Worm (Caenorhabditis elegans) whole organism, early embryonic: ENCODE data around the gene lron-5.

Source experiments
- B0310.2 ChIP-seq: sonication (generic microtip); optimal IDR thresholded peaks from 2 replicates; lab custom pipeline; 2016; ENCODE audit warnings: mild to moderate bottlenecking, missing genetic modification characterization, missing compliant biosample characterization
- F13C5.2 ChIP-seq: sonication (generic microtip); optimal IDR thresholded peaks from 2 replicates; lab custom pipeline; 2017; ENCODE audit warnings: mild to moderate bottlenecking, missing genetic modification characterization, inconsistent platforms, missing compliant biosample characterization
- aly-1 ChIP-seq: sonication (generic microtip); optimal IDR thresholded peaks from 2 replicates; lab custom pipeline; 2016; ENCODE audit warnings: missing genetic modification characterization, missing compliant biosample characterization
- ama-1 ChIP-seq: fragments of 150-350 bp; optimal IDR thresholded peaks from 2 replicates; lab custom pipeline; 2014
- ceh-13 ChIP-seq: fragments of 200-800 bp; sonication (Bioruptor generic); optimal IDR thresholded peaks from 2 replicates; lab custom pipeline; 2018; ENCODE audit warnings: mild to moderate bottlenecking, missing genetic modification characterization, missing compliant biosample characterization
- ceh-36 ChIP-seq: sonication (generic microtip); optimal IDR thresholded peaks from 2 replicates; lab custom pipeline; 2016; ENCODE audit warnings: missing genetic modification characterization, inconsistent platforms, missing compliant biosample characterization
- ets-7 ChIP-seq: sonication (generic microtip); optimal IDR thresholded peaks from 2 replicates; lab custom pipeline; 2016; ENCODE audit warnings: missing genotype, missing genetic modification characterization, missing compliant biosample characterization
- flt-1 ChIP-seq: fragments of 200-800 bp; sonication (Bioruptor generic); IDR thresholded peaks from 2 replicates; pipeline ENCODE4 v1.3.6; 2022; ENCODE audit warnings: missing genetic modification characterization, missing compliant biosample characterization
- hmbx-1 ChIP-seq: sonication (generic microtip); optimal IDR thresholded peaks from 2 replicates; lab custom pipeline; 2016; ENCODE audit warnings: mild to moderate bottlenecking, missing genetic modification characterization, missing compliant biosample characterization
- hmg-4 ChIP-seq: fragments of 200-800 bp; sonication (Bioruptor generic); optimal IDR thresholded peaks from 2 replicates; lab custom pipeline; 2018; ENCODE audit warnings: mild to moderate bottlenecking, missing genetic modification characterization, missing compliant biosample characterization
- hnd-1 ChIP-seq: sonication (generic microtip); optimal IDR thresholded peaks from 2 replicates; lab custom pipeline; 2016; ENCODE audit warnings: missing genetic modification characterization, missing compliant biosample characterization
- pes-1 ChIP-seq: fragments of 200-800 bp; sonication (Bioruptor generic); IDR thresholded peaks from 2 replicates; pipeline ENCODE4 v1.3.6; 2022; ENCODE audit warnings: missing genetic modification reagents, missing genetic modification characterization, missing compliant biosample characterization
- scrt-1 ChIP-seq: fragments of 200-800 bp; sonication (Bioruptor generic); IDR thresholded peaks from 2 replicates; pipeline ENCODE4 v1.3.6; 2022; ENCODE audit warnings: missing genetic modification characterization, missing compliant biosample characterization
- sea-1 ChIP-seq: fragments of 200-800 bp; sonication (Bioruptor generic); conservative IDR thresholded peaks from 2 replicates; pipeline ENCODE4 v1.3.6; 2022; ENCODE audit warnings: missing genetic modification characterization, missing compliant biosample characterization
- tbx-11 ChIP-seq: fragments of 200-800 bp; sonication (Bioruptor generic); IDR thresholded peaks from 2 replicates; pipeline ENCODE4 v1.3.6; 2022; ENCODE audit warnings: missing genetic modification characterization, missing compliant biosample characterization
- tbx-37 ChIP-seq: fragments of 200-800 bp; sonication (Bioruptor generic); conservative IDR thresholded peaks from 2 replicates; pipeline ENCODE4 v1.3.6; 2022; ENCODE audit warnings: missing genetic modification reagents, missing genetic modification characterization, missing compliant biosample characterization
- tra-4 ChIP-seq: sonication (generic microtip); optimal IDR thresholded peaks from 2 replicates; lab custom pipeline; 2017; ENCODE audit warnings: missing genetic modification characterization, missing compliant biosample characterization

The lron-5 gene

ce11 chrIII:4622375-4623130 lies at the start of gene lron-5:
TSS of gene lron-5 (plus strand) at chrIII:4623029.
- TF ChIP-seq F13C5.2 (tag; lab: Kevin White, UChicago) (no peak), ama-1 (lab: Kevin White, UChicago) (no peak), pes-1 (GFP tag; lab: Robert Waterston, UW) (no peak), B0310.2 (tag; lab: Kevin White, UChicago) (no peak), tra-4 (tag; lab: Kevin White, UChicago) (no peak), tbx-11 (GFP tag; lab: Robert Waterston, UW) (no peak), hnd-1 (tag; lab: Kevin White, UChicago) (no peak), tbx-37 (GFP tag; lab: Robert Waterston, UW) (no peak), flt-1 (no peak), ets-7 (tag; lab: Kevin White, UChicago) (no peak), ceh-13 (no peak), sea-1 (no peak)

ce11 chrIII:4578385-4578903 lies 44.4 kb upstream of the lron-5 start, which contains the start of the genes sel-5 and wdr-48:
TSS of gene sel-5 (minus strand) at chrIII:4578437.
TSS of gene wdr-48 (plus strand) at chrIII:4578853.
- TF ChIP-seq pes-1 (GFP tag; lab: Robert Waterston, UW) (no peak), flt-1 (0 out of 2 replicates have a peak, but pooled peaks have one; percentile 16), hmg-4 (GFP tag; lab: Kevin White, UChicago) (no peak), ets-7 (tag; lab: Kevin White, UChicago) (no peak), B0310.2 (tag; lab: Kevin White, UChicago) (no peak)

- TF ChIP-seq tra-4 (tag; lab: Kevin White, UChicago) = no peak
- no peak for TF ChIP-seq pes-1 (GFP tag; lab: Robert Waterston, UW)
- no peak for TF ChIP-seq sea-1
- no peak for TF ChIP-seq ceh-36 (tag; lab: Kevin White, UChicago)
- TF ChIP-seq scrt-1 (GFP tag; lab: Robert Waterston, UW) = no peak
- no peak for TF ChIP-seq flt-1
- TF ChIP-seq tbx-11 (GFP tag; lab: Robert Waterston, UW) = no peak
- TF ChIP-seq tbx-37 (GFP tag; lab: Robert Waterston, UW) = no peak
- TF ChIP-seq ceh-13 = no peak
- no peak for TF ChIP-seq F13C5.2 (tag; lab: Kevin White, UChicago)
- no peak for TF ChIP-seq B0310.2 (tag; lab: Kevin White, UChicago)
- TF ChIP-seq ama-1 (lab: Kevin White, UChicago) = no peak
- TF ChIP-seq hmbx-1 (tag; lab: Kevin White, UChicago) = no peak
Observed at ce11 chrIII:4581495-4581894, 41.3 kb upstream of the lron-5 start, which contains the start of gene F35G12.12. TSS of gene F35G12.12 (plus strand) at chrIII:4581795.

- TF ChIP-seq ceh-36 (tag; lab: Kevin White, UChicago) = no peak
- no peak for TF ChIP-seq ceh-13
- no peak for TF ChIP-seq tbx-37 (GFP tag; lab: Robert Waterston, UW)
- no peak for TF ChIP-seq ama-1 (lab: Kevin White, UChicago)
- no peak for TF ChIP-seq pes-1 (GFP tag; lab: Robert Waterston, UW)
- TF ChIP-seq hnd-1 (tag; lab: Kevin White, UChicago) = no peak
- TF ChIP-seq ets-7 (tag; lab: Kevin White, UChicago) = no peak
- no peak for TF ChIP-seq hmbx-1 (tag; lab: Kevin White, UChicago)
- no peak for TF ChIP-seq tra-4 (tag; lab: Kevin White, UChicago)
- no peak for TF ChIP-seq scrt-1 (GFP tag; lab: Robert Waterston, UW)
- TF ChIP-seq sea-1 = no peak
- TF ChIP-seq B0310.2 (tag; lab: Kevin White, UChicago) = no peak
Observed at ce11 chrIII:4584068-4584566, 38.7 kb upstream of the lron-5 start, which contains the start of gene F35G12.5. TSS of gene F35G12.5 (plus strand) at chrIII:4584118.

ce11 chrIII:4587177-4587576 lies 35.7 kb upstream of the lron-5 start, which contains the start of the genes F35G12.7 and smc-4:
TSS of gene F35G12.7 (minus strand) at chrIII:4587330.
TSS of gene smc-4 (plus strand) at chrIII:4587501.
- TF ChIP-seq scrt-1 (GFP tag; lab: Robert Waterston, UW) = 0 out of 2 replicates have a peak, but pooled peaks have one; percentile 60
- TF ChIP-seq tbx-11 (GFP tag; lab: Robert Waterston, UW) = no peak
- TF ChIP-seq F13C5.2 (tag; lab: Kevin White, UChicago) = peak; percentile 40
- no peak for TF ChIP-seq tbx-37 (GFP tag; lab: Robert Waterston, UW)
- TF ChIP-seq sea-1 = no peak
- no peak for TF ChIP-seq hmbx-1 (tag; lab: Kevin White, UChicago)
- TF ChIP-seq hmg-4 (GFP tag; lab: Kevin White, UChicago) = peak; percentile 26
- no peak for TF ChIP-seq aly-1 (tag; lab: Kevin White, UChicago)
- TF ChIP-seq ama-1 (lab: Kevin White, UChicago) = no peak
- no peak for TF ChIP-seq ceh-13
- no peak for TF ChIP-seq B0310.2 (tag; lab: Kevin White, UChicago)
- TF ChIP-seq ceh-36 (tag; lab: Kevin White, UChicago) = no peak
- no peak for TF ChIP-seq tra-4 (tag; lab: Kevin White, UChicago)
- TF ChIP-seq flt-1 = peak; percentile 43; the same call in 1 of the 2 replicates
- no peak for TF ChIP-seq hnd-1 (tag; lab: Kevin White, UChicago)
- TF ChIP-seq pes-1 (GFP tag; lab: Robert Waterston, UW) = no peak
- no peak for TF ChIP-seq ets-7 (tag; lab: Kevin White, UChicago)

ce11 chrIII:4593098-4593697 lies 29.6 kb upstream of the lron-5 start, which contains the start of gene erh-2:
TSS of gene erh-2 (plus strand) at chrIII:4593231.
- TF ChIP-seq ceh-13 (no peak), tra-4 (tag; lab: Kevin White, UChicago) (no peak), ama-1 (lab: Kevin White, UChicago) (peak; percentile 67), tbx-37 (GFP tag; lab: Robert Waterston, UW) (no peak)
